Worm (Caenorhabditis elegans) whole organism, late embryonic: ENCODE measurements around the gene F55C9.5.

Experiments
- C38D4.7 ChIP-seq: fragments of 200-800 bp; sonication (Bioruptor generic); optimal IDR thresholded peaks from 2 replicates; lab custom pipeline; 2018; ENCODE audit warnings: mild to moderate bottlenecking, missing genetic modification characterization, moderate library complexity, missing compliant biosample characterization
- pha-4 ChIP-seq: fragments of 150-350 bp; optimal IDR thresholded peaks from 2 replicates; lab custom pipeline; 2018; ENCODE audit warnings: missing biosample characterization, missing genetic modification reagents, missing genetic modification characterization
- tbx-2 ChIP-seq: sonication (generic microtip); optimal IDR thresholded peaks from 2 replicates; lab custom pipeline; 2016; ENCODE audit warnings: missing genetic modification characterization, missing compliant biosample characterization

DNA sequence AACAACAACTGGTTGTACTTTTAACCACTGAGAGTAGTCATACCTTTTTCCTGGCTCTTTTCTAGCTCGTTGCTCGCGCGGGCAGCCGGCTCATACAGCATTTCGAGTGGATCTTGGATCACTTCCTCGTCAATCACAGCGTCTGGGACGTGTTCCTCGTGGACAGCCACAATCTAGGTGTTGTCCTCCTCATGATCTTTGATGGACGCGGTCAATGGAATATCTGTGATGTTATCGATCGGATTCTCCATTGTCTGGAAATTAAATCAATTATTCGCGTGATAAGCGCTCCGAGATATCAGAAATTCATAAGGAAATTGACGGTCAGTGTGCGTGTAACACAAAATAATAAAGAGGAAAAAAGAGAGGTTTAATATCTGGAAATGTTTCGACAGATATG, 13.0 kb downstream of the F55C9.5 start, which contains the start of gene F21D9.8:
- TF ChIP-seq C38D4.7 (GFP tag; lab: Kevin White, UChicago) = no peak
- TF ChIP-seq pha-4 (tag; lab: Kevin White, UChicago) = no peak
- TF ChIP-seq tbx-2 = no peak
